Worm (Caenorhabditis elegans) whole organism, L2 larva: ENCODE measurements around the gene B0035.18.

Source experiments
- C34F6.9 ChIP-seq: fragments of 150-350 bp; optimal IDR thresholded peaks from 2 replicates; lab custom pipeline; 2014; ENCODE audit warnings: missing biosample characterization, missing genetic modification characterization
- F13H6.1 ChIP-seq: sonication (generic microtip); optimal IDR thresholded peaks from 2 replicates; lab custom pipeline; 2016; ENCODE audit warnings: missing genetic modification characterization, missing compliant biosample characterization
- R02D3.7 ChIP-seq: fragments of 150-350 bp; optimal IDR thresholded peaks from 2 replicates; lab custom pipeline; 2014; ENCODE audit warnings: missing biosample characterization, missing genetic modification characterization
- Y55F3AM.14 ChIP-seq: fragments of 200-800 bp; sonication (Bioruptor generic); optimal IDR thresholded peaks from 2 replicates; lab custom pipeline; 2018; ENCODE audit warnings: mild to moderate bottlenecking, missing genetic modification characterization, missing compliant biosample characterization
- alr-1 ChIP-seq: fragments of 150-350 bp; optimal IDR thresholded peaks from 2 replicates; lab custom pipeline; 2014; ENCODE audit warnings: missing biosample characterization, missing genetic modification characterization
- aly-2 ChIP-seq: fragments of 150-350 bp; optimal IDR thresholded peaks from 2 replicates; lab custom pipeline; 2014; ENCODE audit warnings: missing biosample characterization, missing genetic modification characterization
- ama-1 ChIP-seq: fragments of 150-350 bp; optimal IDR thresholded peaks from 2 replicates; lab custom pipeline; 2018; ENCODE audit warnings: inconsistent platforms
- blmp-1 ChIP-seq: sonication (generic microtip); optimal IDR thresholded peaks from 2 replicates; lab custom pipeline; 2017; ENCODE audit warnings: missing genetic modification characterization, mild to moderate bottlenecking, missing compliant biosample characterization, antibody characterized with exemption, moderate library complexity; ENCODE audit not compliant: insufficient read depth
- ceh-16 ChIP-seq: fragments of 150-350 bp; optimal IDR thresholded peaks from 2 replicates; lab custom pipeline; 2014; ENCODE audit warnings: missing biosample characterization, missing genetic modification characterization
- crh-2 ChIP-seq: sonication (generic microtip); optimal IDR thresholded peaks from 2 replicates; lab custom pipeline; 2017; ENCODE audit warnings: missing biosample characterization, missing genetic modification characterization
- dmd-4 ChIP-seq: sonication (generic microtip); optimal IDR thresholded peaks from 2 replicates; lab custom pipeline; 2017; ENCODE audit warnings: missing biosample characterization, missing genetic modification characterization
- egl-27 ChIP-seq: sonication (generic microtip); optimal IDR thresholded peaks from 3 replicates; lab custom pipeline; 2017; ENCODE audit warnings: missing biosample characterization, missing genetic modification reagents, missing genetic modification characterization
- elt-1 ChIP-seq: fragments of 150-350 bp; optimal IDR thresholded peaks from 2 replicates; lab custom pipeline; 2014; ENCODE audit warnings: missing biosample characterization, missing genetic modification characterization
- elt-3 ChIP-seq: sonication (generic microtip); optimal IDR thresholded peaks from 2 replicates; lab custom pipeline; 2017; ENCODE audit warnings: missing biosample characterization, missing genetic modification characterization
- fos-1 ChIP-seq: fragments of 150-350 bp; optimal IDR thresholded peaks from 2 replicates; lab custom pipeline; 2014; ENCODE audit warnings: missing biosample characterization, missing genetic modification characterization
- gmeb-1 ChIP-seq: fragments of 150-350 bp; optimal IDR thresholded peaks from 2 replicates; lab custom pipeline; 2014; ENCODE audit warnings: missing biosample characterization, missing genetic modification characterization
- lin-11 ChIP-seq: fragments of 150-350 bp; sonication (generic microtip); optimal IDR thresholded peaks from 2 replicates; lab custom pipeline; 2014; ENCODE audit warnings: missing biosample characterization, missing genetic modification characterization, inconsistent platforms, mixed read lengths
- lin-13 ChIP-seq: fragments of 150-350 bp; optimal IDR thresholded peaks from 2 replicates; lab custom pipeline; 2014; ENCODE audit warnings: missing biosample characterization, missing genetic modification reagents, missing genetic modification characterization
- lin-39 ChIP-seq: fragments of 150-350 bp; optimal IDR thresholded peaks from 2 replicates; lab custom pipeline; 2014; ENCODE audit warnings: missing biosample characterization, missing genetic modification reagents, missing genetic modification characterization
- lsy-2 ChIP-seq, 2 experiments: fragments of 150-350 bp in 1 of 2; sonication (generic microtip) in 1 of 2; optimal IDR thresholded peaks; 2 replicates each; lab custom pipeline; 2014 to 2017; ENCODE audit warnings: missing biosample characterization in 2 of 2, missing genetic modification characterization in 2 of 2
- mab-5 ChIP-seq: fragments of 150-350 bp; optimal IDR thresholded peaks from 2 replicates; lab custom pipeline; 2014; ENCODE audit warnings: missing biosample characterization, missing genetic modification characterization
- mbf-1 ChIP-seq: sonication (generic microtip); optimal IDR thresholded peaks from 2 replicates; lab custom pipeline; 2017; ENCODE audit warnings: missing biosample characterization, missing genetic modification characterization
- mdl-1 ChIP-seq, 2 experiments: fragments of 150-350 bp in 1 of 2; sonication (generic microtip) in 1 of 2; optimal IDR thresholded peaks; 2 replicates each; lab custom pipeline; 2017; ENCODE audit warnings: missing biosample characterization in 2 of 2, missing genetic modification characterization in 2 of 2
- nhr-11 ChIP-seq: fragments of 150-350 bp; optimal IDR thresholded peaks from 2 replicates; lab custom pipeline; 2014; ENCODE audit warnings: missing biosample characterization, missing genetic modification characterization
- nhr-12 ChIP-seq: fragments of 150-350 bp; optimal IDR thresholded peaks from 2 replicates; lab custom pipeline; 2014; ENCODE audit warnings: missing biosample characterization, missing genetic modification characterization
- nhr-129 ChIP-seq: fragments of 150-350 bp; optimal IDR thresholded peaks from 2 replicates; lab custom pipeline; 2014; ENCODE audit warnings: missing biosample characterization, missing genetic modification characterization
- nhr-21 ChIP-seq: fragments of 150-350 bp; optimal IDR thresholded peaks from 2 replicates; lab custom pipeline; 2014; ENCODE audit warnings: missing biosample characterization, missing genetic modification characterization
- nhr-237 ChIP-seq: fragments of 150-350 bp; optimal IDR thresholded peaks from 2 replicates; lab custom pipeline; 2014; ENCODE audit warnings: missing biosample characterization, missing genetic modification characterization
- nhr-25 ChIP-seq: fragments of 150-350 bp; sonication (generic microtip); optimal IDR thresholded peaks from 3 replicates; lab custom pipeline; 2014; ENCODE audit warnings: missing biosample characterization, missing genetic modification characterization
- nhr-6 ChIP-seq: fragments of 150-350 bp; optimal IDR thresholded peaks from 2 replicates; lab custom pipeline; 2014; ENCODE audit warnings: missing biosample characterization, missing genetic modification characterization
- nhr-77 ChIP-seq: fragments of 150-350 bp; optimal IDR thresholded peaks from 2 replicates; lab custom pipeline; 2014; ENCODE audit warnings: missing biosample characterization, missing genetic modification characterization
- peb-1 ChIP-seq: fragments of 150-350 bp; optimal IDR thresholded peaks from 2 replicates; lab custom pipeline; 2014; ENCODE audit warnings: missing biosample characterization, missing genetic modification characterization
- sem-4 ChIP-seq: fragments of 150-350 bp; optimal IDR thresholded peaks from 2 replicates; lab custom pipeline; 2014; ENCODE audit warnings: missing biosample characterization, missing genetic modification reagents, missing genetic modification characterization
- skn-1 ChIP-seq: sonication (generic microtip); optimal IDR thresholded peaks from 2 replicates; lab custom pipeline; 2017; ENCODE audit warnings: missing biosample characterization, missing genetic modification characterization
- sma-3 ChIP-seq: sonication (generic microtip); optimal IDR thresholded peaks from 2 replicates; lab custom pipeline; 2016; ENCODE audit warnings: missing genetic modification reagents, missing genetic modification characterization, missing compliant biosample characterization
- sma-9 ChIP-seq, 2 experiments: fragments of 150-350 bp in 1 of 2; sonication (generic microtip) in 1 of 2; optimal IDR thresholded peaks; 2 replicates each; lab custom pipeline; 2014 to 2016; ENCODE audit warnings: missing genetic modification characterization in 2 of 2, mild to moderate bottlenecking in 1 of 2, missing biosample characterization in 1 of 2, missing compliant biosample characterization in 1 of 2, missing genetic modification reagents in 1 of 2, moderate library complexity in 1 of 2
- snpc-4 ChIP-seq: fragments of 150-350 bp; optimal IDR thresholded peaks from 2 replicates; lab custom pipeline; 2014; ENCODE audit warnings: missing biosample characterization, missing genetic modification characterization
- unc-39 ChIP-seq: fragments of 150-350 bp; optimal IDR thresholded peaks from 2 replicates; lab custom pipeline; 2014; ENCODE audit warnings: missing biosample characterization, missing genetic modification characterization
- unc-55 ChIP-seq: fragments of 150-350 bp; sonication (generic microtip); optimal IDR thresholded peaks from 3 replicates; lab custom pipeline; 2014; ENCODE audit warnings: missing biosample characterization, missing genetic modification reagents, missing genetic modification characterization
- unc-62 ChIP-seq: fragments of 150-350 bp; optimal IDR thresholded peaks from 2 replicates; lab custom pipeline; 2014; ENCODE audit warnings: missing biosample characterization, missing genetic modification reagents, missing genetic modification characterization
- zag-1 ChIP-seq: fragments of 150-350 bp; optimal IDR thresholded peaks from 2 replicates; lab custom pipeline; 2014; ENCODE audit warnings: missing biosample characterization, missing genetic modification characterization
- ztf-1 ChIP-seq: fragments of 200-800 bp; sonication (Bioruptor generic); conservative IDR thresholded peaks from 2 replicates; pipeline ENCODE4 v1.3.6; 2022; ENCODE audit warnings: missing genetic modification characterization, missing compliant biosample characterization
- ztf-11 ChIP-seq: sonication (generic microtip); optimal IDR thresholded peaks from 2 replicates; lab custom pipeline; 2017; ENCODE audit warnings: missing biosample characterization, missing genetic modification characterization
- ztf-4 ChIP-seq: fragments of 150-350 bp; optimal IDR thresholded peaks from 2 replicates; lab custom pipeline; 2014; ENCODE audit warnings: missing biosample characterization, missing genetic modification characterization

B0035.18 gene

ce11 chrIV:11285239-11285638, 34.9 kb upstream of the B0035.18 start:
- TF ChIP-seq mdl-1 (tag; optimal IDR thresholded peaks at IDR 0.05; lab: Kevin White, UChicago) (no peak), snpc-4 (tag; lab: Kevin White, UChicago) (no peak), nhr-25 (no peak), nhr-129 (tag; lab: Kevin White, UChicago) (no peak), nhr-21 (tag; lab: Kevin White, UChicago) (no peak), nhr-12 (tag; lab: Kevin White, UChicago) (no peak), lin-11 (tag; lab: Kevin White, UChicago) (no peak), nhr-11 (tag; lab: Kevin White, UChicago) (no peak), gmeb-1 (tag; lab: Kevin White, UChicago) (no peak), C34F6.9 (tag; lab: Kevin White, UChicago) (no peak), unc-55 (GFP tag; lab: Kevin White, UChicago) (no peak), lsy-2 (tag; optimal IDR thresholded peaks at IDR 0.05; lab: Kevin White, UChicago) (no peak), unc-62 (GFP tag; lab: Kevin White, UChicago) (no peak), ztf-1 (GFP tag; lab: Robert Waterston, UW) (no peak), Y55F3AM.14 (GFP tag; lab: Kevin White, UChicago) (no peak), ztf-4 (tag; lab: Kevin White, UChicago) (no peak), unc-39 (tag; lab: Kevin White, UChicago) (no peak), zag-1 (tag; lab: Kevin White, UChicago) (no peak)

ce11 chrIV:11286112-11286511, 34.0 kb upstream of the B0035.18 start:
- TF ChIP-seq fos-1 = peak; percentile 66
- TF ChIP-seq dmd-4 (tag; lab: Kevin White, UChicago) = no peak
- TF ChIP-seq peb-1 (tag; lab: Kevin White, UChicago) = no peak

ce11 chrIV:11287511-11287910, 32.6 kb upstream of the B0035.18 start, which contains the start of gene F54D1.6:
F54D1.6 (plus strand) TSS chrIV:11287811.
- TF ChIP-seq unc-55 (GFP tag; lab: Kevin White, UChicago) (no peak), dmd-4 (tag; lab: Kevin White, UChicago) (no peak), ztf-4 (tag; lab: Kevin White, UChicago) (no peak), peb-1 (tag; lab: Kevin White, UChicago) (no peak), alr-1 (tag; lab: Kevin White, UChicago) (no peak), sma-9 (GFP tag; optimal IDR thresholded peaks at IDR 0.05; lab: Kevin White, UChicago) (no peak), sma-9 (tag; optimal IDR thresholded peaks at IDR 0.05; lab: Kevin White, UChicago) (no peak), sem-4 (tag; lab: Kevin White, UChicago) (no peak), nhr-21 (tag; lab: Kevin White, UChicago) (no peak), nhr-129 (tag; lab: Kevin White, UChicago) (no peak), ceh-16 (no peak)
- TF ChIP-seq, all 48 proteins: peak for 0

- no peak for TF ChIP-seq lin-13 (GFP tag; lab: Kevin White, UChicago)
- peak; percentile 23 for TF ChIP-seq skn-1 (tag; lab: Kevin White, UChicago)
- no peak for TF ChIP-seq mbf-1 (tag; lab: Kevin White, UChicago)
- TF ChIP-seq ama-1 = no peak
- TF ChIP-seq ztf-11 (tag; lab: Kevin White, UChicago) = no peak
- no peak for TF ChIP-seq ztf-4 (tag; lab: Kevin White, UChicago)
- TF ChIP-seq crh-2 = peak; percentile 58
- no peak for TF ChIP-seq dmd-4 (tag; lab: Kevin White, UChicago)
- no peak for TF ChIP-seq nhr-129 (tag; lab: Kevin White, UChicago)
- TF ChIP-seq F13H6.1 (tag; lab: Kevin White, UChicago) = no peak
- TF ChIP-seq sma-9 (GFP tag; optimal IDR thresholded peaks at IDR 0.05; lab: Kevin White, UChicago) = peak; percentile 20
- TF ChIP-seq sma-9 (tag; optimal IDR thresholded peaks at IDR 0.05; lab: Kevin White, UChicago) = no peak
- TF ChIP-seq nhr-77 (tag; lab: Kevin White, UChicago) = no peak
- TF ChIP-seq R02D3.7 (tag; lab: Kevin White, UChicago) = no peak
- TF ChIP-seq lin-39 (tag; lab: Kevin White, UChicago) = no peak
- TF ChIP-seq egl-27 = no peak
- peak; percentile 98 for TF ChIP-seq fos-1
- TF ChIP-seq nhr-21 (tag; lab: Kevin White, UChicago) = no peak
- TF ChIP-seq elt-1 = no peak
- TF ChIP-seq nhr-6 (tag; lab: Kevin White, UChicago) = no peak
- TF ChIP-seq mab-5 (tag; lab: Kevin White, UChicago) = no peak
- TF ChIP-seq aly-2 (tag; lab: Kevin White, UChicago) = no peak
- TF ChIP-seq unc-55 (GFP tag; lab: Kevin White, UChicago) = no peak
- TF ChIP-seq unc-39 (tag; lab: Kevin White, UChicago) = no peak
- TF ChIP-seq gmeb-1 (tag; lab: Kevin White, UChicago) = peak; percentile 45
- TF ChIP-seq nhr-11 (tag; lab: Kevin White, UChicago) = no peak
- TF ChIP-seq alr-1 (tag; lab: Kevin White, UChicago) = no peak
- TF ChIP-seq ztf-1 (GFP tag; lab: Robert Waterston, UW) = no peak
- no peak for TF ChIP-seq mdl-1 (tag; optimal IDR thresholded peaks at IDR 0.05; lab: Kevin White, UChicago)
- TF ChIP-seq blmp-1 (tag; lab: Kevin White, UChicago) = no peak
- no peak for TF ChIP-seq snpc-4 (tag; lab: Kevin White, UChicago)
- no peak for TF ChIP-seq nhr-237 (tag; lab: Kevin White, UChicago)
- no peak for TF ChIP-seq sem-4 (tag; lab: Kevin White, UChicago)
- TF ChIP-seq C34F6.9 (tag; lab: Kevin White, UChicago) = no peak
- no peak for TF ChIP-seq sma-3 (GFP tag; lab: Kevin White, UChicago)
- TF ChIP-seq zag-1 (tag; lab: Kevin White, UChicago) = no peak
- TF ChIP-seq elt-3 (tag; lab: Kevin White, UChicago) = no peak
- no peak for TF ChIP-seq lin-11 (tag; lab: Kevin White, UChicago)
These were observed 31.1 kb upstream of the B0035.18 start for ce11 chrIV:11288965-11289364.
